Worm (Caenorhabditis elegans): ENCODE measurements around the gene T19C3.4.

DNA sequence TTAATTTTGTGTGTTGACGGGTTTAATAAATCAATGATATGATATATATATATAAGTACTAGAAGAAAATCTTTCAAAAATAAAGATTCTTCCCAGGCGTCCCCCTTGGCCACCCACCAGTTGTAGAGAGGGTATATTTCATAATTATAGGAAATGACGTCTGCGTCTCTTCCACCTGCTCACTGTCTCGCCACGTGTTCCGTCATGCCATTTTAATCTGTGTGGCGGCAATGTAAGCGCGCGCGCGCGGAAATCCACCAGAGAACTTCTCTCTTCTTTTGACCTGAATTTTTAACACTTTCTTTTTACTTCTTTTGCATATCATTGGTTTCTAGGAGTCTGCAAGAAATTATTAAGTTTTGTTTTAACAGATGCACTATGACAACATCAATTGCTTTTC lies 34.3 kb upstream of the T19C3.4 start:
- no peak for TF ChIP-seq elt-1 (tag; optimal IDR thresholded peaks at IDR 0.05)
- TF ChIP-seq nhr-11 (tag; optimal IDR thresholded peaks at IDR 0.05), result no peak
- TF ChIP-seq nhr-25 (tag; optimal IDR thresholded peaks at IDR 0.05), result no peak
- TF ChIP-seq ceh-9 (tag; optimal IDR thresholded peaks at IDR 0.05), result no peak
- no peak for TF ChIP-seq elt-3 (tag; optimal IDR thresholded peaks at IDR 0.05)
- TF ChIP-seq tbx-2 (tag; optimal IDR thresholded peaks at IDR 0.05), result no peak
- no peak for TF ChIP-seq unc-39 (tag; optimal IDR thresholded peaks at IDR 0.05)
- no peak for TF ChIP-seq nhr-237 (tag; optimal IDR thresholded peaks at IDR 0.05)
